Worm (Caenorhabditis elegans) whole organism, early embryonic: ENCODE measurements around the gene tebp-1.

Source experiments
- F13C5.2 ChIP-seq: sonication (generic microtip); optimal IDR thresholded peaks from 2 replicates; lab custom pipeline; 2017; ENCODE audit warnings: mild to moderate bottlenecking, missing genetic modification characterization, inconsistent platforms, missing compliant biosample characterization
- ama-1 ChIP-seq: fragments of 150-350 bp; optimal IDR thresholded peaks from 2 replicates; lab custom pipeline; 2014
- ceh-13 ChIP-seq: fragments of 200-800 bp; sonication (Bioruptor generic); optimal IDR thresholded peaks from 2 replicates; lab custom pipeline; 2018; ENCODE audit warnings: mild to moderate bottlenecking, missing genetic modification characterization, missing compliant biosample characterization
- ceh-36 ChIP-seq: sonication (generic microtip); optimal IDR thresholded peaks from 2 replicates; lab custom pipeline; 2016; ENCODE audit warnings: missing genetic modification characterization, inconsistent platforms, missing compliant biosample characterization
- ets-7 ChIP-seq: sonication (generic microtip); optimal IDR thresholded peaks from 2 replicates; lab custom pipeline; 2016; ENCODE audit warnings: missing genotype, missing genetic modification characterization, missing compliant biosample characterization
- hmbx-1 ChIP-seq: sonication (generic microtip); optimal IDR thresholded peaks from 2 replicates; lab custom pipeline; 2016; ENCODE audit warnings: mild to moderate bottlenecking, missing genetic modification characterization, missing compliant biosample characterization
- hmg-4 ChIP-seq: fragments of 200-800 bp; sonication (Bioruptor generic); optimal IDR thresholded peaks from 2 replicates; lab custom pipeline; 2018; ENCODE audit warnings: mild to moderate bottlenecking, missing genetic modification characterization, missing compliant biosample characterization
- hnd-1 ChIP-seq: sonication (generic microtip); optimal IDR thresholded peaks from 2 replicates; lab custom pipeline; 2016; ENCODE audit warnings: missing genetic modification characterization, missing compliant biosample characterization
- pes-1 ChIP-seq: fragments of 200-800 bp; sonication (Bioruptor generic); IDR thresholded peaks from 2 replicates; pipeline ENCODE4 v1.3.6; 2022; ENCODE audit warnings: missing genetic modification reagents, missing genetic modification characterization, missing compliant biosample characterization
- tbx-37 ChIP-seq: fragments of 200-800 bp; sonication (Bioruptor generic); conservative IDR thresholded peaks from 2 replicates; pipeline ENCODE4 v1.3.6; 2022; ENCODE audit warnings: missing genetic modification reagents, missing genetic modification characterization, missing compliant biosample characterization

- no peak for TF ChIP-seq ama-1 (lab: Kevin White, UChicago)
- TF ChIP-seq pes-1 (GFP tag; lab: Robert Waterston, UW) = 0 out of 2 replicates have a peak, but pooled peaks have one; percentile 3
- no peak for TF ChIP-seq ceh-13 (GFP tag; lab: Kevin White, UChicago)
- no peak for TF ChIP-seq ets-7 (tag; lab: Kevin White, UChicago)
- TF ChIP-seq ceh-36 (tag; lab: Kevin White, UChicago) = no peak
- TF ChIP-seq hmbx-1 (tag; lab: Kevin White, UChicago) = no peak
- TF ChIP-seq hmg-4 (GFP tag; lab: Kevin White, UChicago) = no peak
- no peak for TF ChIP-seq tbx-37 (GFP tag; lab: Robert Waterston, UW)
- no peak for TF ChIP-seq hnd-1
- peak; percentile 1 for TF ChIP-seq F13C5.2 (tag; lab: Kevin White, UChicago)
Observed at ce11 chrII:14399595-14399994, 37.8 kb downstream of the tebp-1 start.
